Worm (Caenorhabditis elegans) whole organism, late embryonic: ENCODE data around the gene sucl-1.

Source experiments
- C08G9.2 ChIP-seq: sonication (generic microtip); optimal IDR thresholded peaks from 2 replicates; lab custom pipeline; 2016; ENCODE audit warnings: mild to moderate bottlenecking, missing genetic modification characterization, moderate library complexity, missing compliant biosample characterization
- F13H6.1 ChIP-seq: sonication (generic microtip); optimal IDR thresholded peaks from 2 replicates; lab custom pipeline; 2016; ENCODE audit warnings: missing genetic modification characterization, missing compliant biosample characterization
- K09A11.1 ChIP-seq: sonication (generic microtip); optimal IDR thresholded peaks from 2 replicates; lab custom pipeline; 2017; ENCODE audit warnings: antibody characterized with exemption, mild to moderate bottlenecking, missing genetic modification characterization, missing compliant biosample characterization; ENCODE audit not compliant: insufficient read depth
- ahr-1 ChIP-seq: sonication (generic microtip); optimal IDR thresholded peaks from 2 replicates; lab custom pipeline; 2016; ENCODE audit warnings: missing genetic modification characterization, missing compliant biosample characterization
- ama-1 ChIP-seq: fragments of 150-350 bp; optimal IDR thresholded peaks from 2 replicates; lab custom pipeline; 2014
- ceh-14 ChIP-seq: sonication (generic microtip); optimal IDR thresholded peaks from 2 replicates; lab custom pipeline; 2016; ENCODE audit warnings: missing genotype, missing genetic modification characterization, missing compliant biosample characterization
- ceh-19 ChIP-seq: fragments of 200-800 bp; sonication (Bioruptor generic); optimal IDR thresholded peaks from 2 replicates; lab custom pipeline; 2018; ENCODE audit warnings: mild to moderate bottlenecking, missing genetic modification characterization, missing compliant biosample characterization
- ceh-2 ChIP-seq: sonication (generic microtip); optimal IDR thresholded peaks from 2 replicates; lab custom pipeline; 2016; ENCODE audit warnings: missing genotype, missing genetic modification characterization, missing compliant biosample characterization
- ceh-22 ChIP-seq: sonication (generic microtip); optimal IDR thresholded peaks from 2 replicates; lab custom pipeline; 2017; ENCODE audit warnings: missing biosample characterization, missing genetic modification characterization
- ceh-34 ChIP-seq: sonication (generic microtip); optimal IDR thresholded peaks from 2 replicates; lab custom pipeline; 2016; ENCODE audit warnings: mild to moderate bottlenecking, missing genetic modification characterization, missing compliant biosample characterization
- ceh-45 ChIP-seq: fragments of 200-800 bp; sonication (Bioruptor generic); IDR thresholded peaks from 2 replicates; pipeline ENCODE4 v1.3.6; 2022; ENCODE audit warnings: missing genetic modification reagents, missing genetic modification characterization, missing compliant biosample characterization
- ceh-48 ChIP-seq: sonication (generic microtip); optimal IDR thresholded peaks from 2 replicates; lab custom pipeline; 2016; ENCODE audit warnings: missing genetic modification characterization, inconsistent platforms, missing compliant biosample characterization
- ceh-6 ChIP-seq: fragments of 200-800 bp; sonication (Bioruptor generic); optimal IDR thresholded peaks from 2 replicates; lab custom pipeline; 2018; ENCODE audit warnings: mild to moderate bottlenecking, missing genetic modification characterization, missing compliant biosample characterization
- ceh-9 ChIP-seq: sonication (generic microtip); optimal IDR thresholded peaks from 2 replicates; lab custom pipeline; 2016; ENCODE audit warnings: mild to moderate bottlenecking, missing genetic modification characterization, inconsistent platforms, missing compliant biosample characterization
- che-1 ChIP-seq: sonication (generic microtip); optimal IDR thresholded peaks from 2 replicates; lab custom pipeline; 2016; ENCODE audit warnings: mild to moderate bottlenecking, missing genetic modification characterization, missing compliant biosample characterization
- dmd-4 ChIP-seq: sonication (generic microtip); optimal IDR thresholded peaks from 2 replicates; lab custom pipeline; 2016; ENCODE audit warnings: borderline replicate concordance, missing genetic modification characterization, missing compliant biosample characterization
- elt-2 ChIP-seq: sonication (generic microtip); optimal IDR thresholded peaks from 2 replicates; lab custom pipeline; 2016; ENCODE audit warnings: missing genetic modification reagents, missing genetic modification characterization, missing compliant biosample characterization
- ets-4 ChIP-seq: sonication (generic microtip); optimal IDR thresholded peaks from 2 replicates; lab custom pipeline; 2016; ENCODE audit warnings: missing genetic modification characterization, missing compliant biosample characterization
- gmeb-2 ChIP-seq: sonication (generic microtip); optimal IDR thresholded peaks from 2 replicates; lab custom pipeline; 2016; ENCODE audit warnings: missing genetic modification characterization, inconsistent platforms, missing compliant biosample characterization
- hlh-6 ChIP-seq: sonication (generic microtip); optimal IDR thresholded peaks from 2 replicates; lab custom pipeline; 2016; ENCODE audit warnings: missing genotype, missing genetic modification characterization, missing compliant biosample characterization
- hlh-8 ChIP-seq: sonication (generic microtip); optimal IDR thresholded peaks from 2 replicates; lab custom pipeline; 2016; ENCODE audit warnings: missing genotype, missing genetic modification characterization, missing compliant biosample characterization
- lin-11 ChIP-seq: fragments of 200-800 bp; sonication (Bioruptor generic); optimal IDR thresholded peaks from 2 replicates; lab custom pipeline; 2018; ENCODE audit warnings: mild to moderate bottlenecking, missing genetic modification characterization, missing compliant biosample characterization
- madf-2 ChIP-seq: sonication (generic microtip); optimal IDR thresholded peaks from 2 replicates; lab custom pipeline; 2017; ENCODE audit warnings: missing genetic modification characterization, missing compliant biosample characterization
- mec-3 ChIP-seq: sonication (generic microtip); optimal IDR thresholded peaks from 2 replicates; lab custom pipeline; 2016; ENCODE audit warnings: borderline replicate concordance, missing genetic modification characterization, missing compliant biosample characterization
- nfya-1 ChIP-seq: sonication (generic microtip); optimal IDR thresholded peaks from 2 replicates; lab custom pipeline; 2017; ENCODE audit warnings: missing genetic modification characterization, mild to moderate bottlenecking, missing compliant biosample characterization, antibody characterized with exemption, moderate library complexity
- nhr-232 ChIP-seq: sonication (generic microtip); optimal IDR thresholded peaks from 2 replicates; lab custom pipeline; 2016; ENCODE audit warnings: missing genetic modification characterization, missing compliant biosample characterization
- pax-1 ChIP-seq: fragments of 150-350 bp; optimal IDR thresholded peaks from 2 replicates; lab custom pipeline; 2014; ENCODE audit warnings: missing biosample characterization, missing genetic modification characterization
- pha-2 ChIP-seq: sonication (generic microtip); optimal IDR thresholded peaks from 2 replicates; lab custom pipeline; 2017; ENCODE audit warnings: mild to moderate bottlenecking, missing genetic modification characterization, missing compliant biosample characterization
- pqm-1 ChIP-seq: sonication (generic microtip); optimal IDR thresholded peaks from 2 replicates; lab custom pipeline; 2016; ENCODE audit warnings: missing genetic modification characterization, missing compliant biosample characterization
- ref-2 ChIP-seq: sonication (generic microtip); optimal IDR thresholded peaks from 2 replicates; lab custom pipeline; 2016; ENCODE audit warnings: missing genetic modification characterization, missing compliant biosample characterization
- sdc-2 ChIP-seq: sonication (generic microtip); optimal IDR thresholded peaks from 2 replicates; lab custom pipeline; 2016; ENCODE audit warnings: missing genotype, missing genetic modification characterization, missing compliant biosample characterization
- sox-2 ChIP-seq: fragments of 200-800 bp; sonication (Bioruptor generic); IDR thresholded peaks from 2 replicates; pipeline ENCODE4 v1.3.6; 2022; ENCODE audit warnings: missing genetic modification reagents, missing genetic modification characterization, missing compliant biosample characterization
- tbx-7 ChIP-seq: sonication (generic microtip); optimal IDR thresholded peaks from 2 replicates; lab custom pipeline; 2016; ENCODE audit warnings: missing genotype, missing genetic modification characterization, missing compliant biosample characterization
- unc-55 ChIP-seq: sonication (generic microtip); optimal IDR thresholded peaks from 2 replicates; lab custom pipeline; 2017; ENCODE audit warnings: missing biosample characterization, missing genetic modification reagents, missing genetic modification characterization
- zip-5 ChIP-seq: sonication (generic microtip); optimal IDR thresholded peaks from 2 replicates; lab custom pipeline; 2016; ENCODE audit warnings: missing genetic modification characterization, missing compliant biosample characterization
- ztf-16 ChIP-seq: sonication (generic microtip); optimal IDR thresholded peaks from 2 replicates; lab custom pipeline; 2017; ENCODE audit warnings: missing genetic modification characterization, missing compliant biosample characterization

Gene sucl-1

DNA sequence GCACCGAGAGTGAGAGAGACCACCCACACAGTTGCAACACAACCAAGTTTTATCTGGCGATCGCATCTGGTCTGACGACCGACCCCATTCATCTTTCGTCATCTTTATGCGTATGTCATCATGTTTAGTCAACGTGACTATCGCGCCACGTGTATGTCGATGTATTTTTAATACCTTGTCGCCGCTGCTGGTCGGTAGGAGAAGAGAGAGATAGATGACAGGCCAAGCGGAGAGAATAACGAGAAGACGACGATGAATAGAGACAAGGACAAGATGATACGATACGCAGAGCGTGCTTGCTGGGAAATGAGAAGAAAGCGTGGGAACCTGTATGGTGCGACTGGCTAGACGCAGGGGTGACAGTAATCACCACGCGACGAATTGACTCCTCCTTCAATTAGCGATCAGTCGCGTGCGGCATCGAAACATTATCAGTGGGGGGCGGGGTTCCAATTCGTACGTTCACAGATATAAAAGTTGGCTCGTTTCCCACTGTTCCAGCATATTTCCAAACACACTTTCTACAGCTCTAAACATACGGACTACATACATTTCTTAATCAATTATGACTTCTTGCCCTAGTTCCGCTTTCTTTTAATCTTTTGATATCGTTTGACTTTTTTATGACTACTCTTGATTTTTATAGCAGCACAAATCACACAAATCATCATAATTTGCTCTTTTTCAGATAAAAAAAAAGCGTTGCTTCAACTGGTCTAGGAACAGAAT is 36.7 kb downstream of the sucl-1 start, which contains the start of gene tatn-1 (continued):
- peak; percentile 14 for TF ChIP-seq sdc-2 (tag; lab: Kevin White, UChicago)
- no peak for TF ChIP-seq pax-1 (tag; lab: Kevin White, UChicago)
- TF ChIP-seq ceh-9 (tag; lab: Kevin White, UChicago): no peak
- TF ChIP-seq che-1: no peak
- TF ChIP-seq ceh-14 (tag; lab: Kevin White, UChicago): no peak
- no peak for TF ChIP-seq nhr-232 (tag; lab: Kevin White, UChicago)
- TF ChIP-seq elt-2 (tag; lab: Kevin White, UChicago): peak; percentile 24
- TF ChIP-seq pqm-1: peak; percentile 13
- TF ChIP-seq ceh-6 (GFP tag; lab: Kevin White, UChicago): no peak
- TF ChIP-seq pha-2 (tag; lab: Kevin White, UChicago): no peak
- no peak for TF ChIP-seq K09A11.1
- peak; percentile 38 for TF ChIP-seq F13H6.1 (tag; lab: Kevin White, UChicago)
- TF ChIP-seq ref-2: peak; percentile 64
- TF ChIP-seq dmd-4 (tag; lab: Kevin White, UChicago): no peak
- no peak for TF ChIP-seq tbx-7 (tag; lab: Kevin White, UChicago)
- no peak for TF ChIP-seq ceh-34 (tag; lab: Kevin White, UChicago)
- no peak for TF ChIP-seq ahr-1
- no peak for TF ChIP-seq ztf-16 (tag; lab: Kevin White, UChicago)
- no peak for TF ChIP-seq hlh-8 (tag; lab: Kevin White, UChicago)
- TF ChIP-seq ama-1 (lab: Kevin White, UChicago): no peak
- no peak for TF ChIP-seq zip-5 (tag; lab: Kevin White, UChicago)
- TF ChIP-seq sox-2 (GFP tag; lab: Robert Waterston, UW): no peak
- TF ChIP-seq unc-55 (GFP tag; lab: Kevin White, UChicago): peak; percentile 56
- TF ChIP-seq ets-4 (tag; lab: Kevin White, UChicago): no peak
- no peak for TF ChIP-seq ceh-22 (tag; lab: Kevin White, UChicago)
- TF ChIP-seq madf-2: no peak
- no peak for TF ChIP-seq hlh-6 (tag; lab: Kevin White, UChicago)
- no peak for TF ChIP-seq ceh-2 (tag; lab: Kevin White, UChicago)
- no peak for TF ChIP-seq ceh-45
- no peak for TF ChIP-seq mec-3 (tag; lab: Kevin White, UChicago)

DNA sequence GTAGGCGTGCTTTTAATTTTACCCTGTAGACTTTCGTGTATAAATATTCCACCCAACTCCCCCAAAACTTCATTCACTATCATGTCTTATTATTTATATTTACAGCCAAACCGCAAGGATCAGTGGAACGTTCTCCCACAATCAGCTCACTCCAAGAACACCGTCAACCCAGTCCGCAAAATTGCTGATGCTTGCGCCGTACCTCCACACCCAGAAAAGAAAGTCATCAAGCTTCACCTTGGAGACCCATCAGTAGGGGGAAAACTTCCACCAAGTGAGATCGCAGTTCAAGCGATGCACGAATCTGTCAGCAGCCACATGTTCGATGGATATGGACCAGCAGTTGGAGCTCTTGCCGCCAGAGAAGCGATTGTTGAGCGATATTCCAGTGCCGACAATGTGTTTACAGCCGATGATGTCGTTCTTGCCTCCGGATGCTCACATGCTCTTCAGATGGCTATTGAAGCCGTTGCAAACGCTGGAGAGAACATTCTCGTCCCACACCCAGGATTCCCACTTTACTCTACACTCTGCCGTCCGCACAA is 37.4 kb downstream of the sucl-1 start:
- TF ChIP-seq ceh-19: no peak
- TF ChIP-seq ztf-16 (tag; lab: Kevin White, UChicago): no peak
- no peak for TF ChIP-seq nfya-1 (tag; lab: Kevin White, UChicago)
- TF ChIP-seq gmeb-2: no peak
- no peak for TF ChIP-seq hlh-6 (tag; lab: Kevin White, UChicago)
- TF ChIP-seq pqm-1: no peak
- TF ChIP-seq lin-11 (tag; lab: Kevin White, UChicago): no peak
- TF ChIP-seq ceh-48 (tag; lab: Kevin White, UChicago): no peak
- TF ChIP-seq C08G9.2: no peak

ce11 chrX:14792315-14793197 is 38.7 kb downstream of the sucl-1 start:
- no peak for TF ChIP-seq che-1
